Fruit fly (Drosophila melanogaster) whole organism, pupa: ENCODE data around the gene bam.

ENCODE experiments used
- CG13204 ChIP-seq: fragments of 200-800 bp; sonication (Bioruptor generic); optimal IDR thresholded peaks from 2 replicates; lab custom pipeline; 2018; ENCODE audit warnings: missing biosample characterization, mild to moderate bottlenecking, missing genetic modification characterization, moderate library complexity
- CG4496 ChIP-seq: fragments of 200-800 bp; sonication (Bioruptor generic); IDR thresholded peaks from 3 replicates; pipeline ENCODE4 v1.3.6; 2022; ENCODE audit warnings: missing biosample characterization, missing genetic modification characterization
- CG8301 ChIP-seq: fragments of 200-800 bp; sonication (Bioruptor generic); optimal IDR thresholded peaks from 2 replicates; lab custom pipeline; 2018; ENCODE audit warnings: missing biosample characterization, mild to moderate bottlenecking, missing genetic modification characterization
- EcR ChIP-seq: fragments of 200-800 bp; sonication (Bioruptor generic); optimal IDR thresholded peaks from 3 replicates; lab custom pipeline; 2019; ENCODE audit warnings: missing biosample characterization, missing genetic modification characterization, mild to moderate bottlenecking, moderate library complexity, missing genetic modification reagents
- Pif1A ChIP-seq: fragments of 200-800 bp; sonication (Bioruptor generic); optimal IDR thresholded peaks from 3 replicates; lab custom pipeline; 2016; ENCODE audit warnings: missing biosample characterization, missing genetic modification characterization
- Snoo ChIP-seq: fragments of 200-800 bp; sonication (Bioruptor generic); optimal IDR thresholded peaks from 3 replicates; lab custom pipeline; 2017; ENCODE audit warnings: missing biosample characterization, mild to moderate bottlenecking, missing genetic modification characterization, inconsistent platforms
- gl ChIP-seq: fragments of 200-800 bp; sonication (Bioruptor generic); optimal IDR thresholded peaks from 2 replicates; lab custom pipeline; 2018; ENCODE audit warnings: missing biosample characterization, mild to moderate bottlenecking, missing genetic modification characterization

- no peak for TF ChIP-seq Pif1A (GFP tag; lab: Kevin White, UChicago)
- TF ChIP-seq Snoo (tag; lab: Kevin White, UChicago): no peak
- no peak for TF ChIP-seq gl (tag; lab: Kevin White, UChicago)
- no peak for TF ChIP-seq CG13204 (GFP tag; lab: Kevin White, UChicago)
- TF ChIP-seq CG8301 (tag; lab: Kevin White, UChicago): no peak
- TF ChIP-seq EcR (GFP tag; lab: Kevin White, UChicago): no peak
- TF ChIP-seq CG4496 (GFP tag; lab: Robert Waterston, UW): no peak
Measured at dm6 chr3R:25269909-25270308, 25.0 kb upstream of the bam start, which contains the start of the genes CG11889 and CG11891.
